Worm (Caenorhabditis elegans) whole organism, L3 larva: ENCODE results near the gene ZK1307.8.

Experiments used
- ZK546.5 ChIP-seq: sonication (generic microtip); optimal IDR thresholded peaks from 2 replicates; lab custom pipeline; 2017; ENCODE audit warnings: missing biosample characterization, missing genetic modification characterization
- ceh-16 ChIP-seq: sonication (generic microtip); optimal IDR thresholded peaks from 2 replicates; lab custom pipeline; 2017; ENCODE audit warnings: missing biosample characterization, missing genetic modification characterization
- egl-5 ChIP-seq: fragments of 150-350 bp; optimal IDR thresholded peaks from 2 replicates; lab custom pipeline; 2017; ENCODE audit warnings: missing biosample characterization, missing genetic modification reagents, missing genetic modification characterization, inconsistent platforms
- elt-3 ChIP-seq, 3 experiments: fragments of 150-350 bp in 1 of 3; sonication (generic microtip) in 2 of 3; optimal IDR thresholded peaks; 2 replicates in 2 of 3; 4 replicates in 1 of 3; lab custom pipeline; 2014 to 2017; ENCODE audit warnings: missing biosample characterization in 3 of 3, missing genetic modification characterization in 3 of 3
- fkh-10 ChIP-seq: sonication (generic microtip); optimal IDR thresholded peaks from 2 replicates; lab custom pipeline; 2017; ENCODE audit warnings: missing biosample characterization, missing genetic modification reagents, missing genetic modification characterization
- fos-1 ChIP-seq: fragments of 150-350 bp; optimal IDR thresholded peaks from 2 replicates; lab custom pipeline; 2014; ENCODE audit warnings: missing biosample characterization, missing genetic modification characterization
- hmg-11 ChIP-seq: sonication (generic microtip); optimal IDR thresholded peaks from 2 replicates; lab custom pipeline; 2016; ENCODE audit warnings: missing genetic modification characterization, missing compliant biosample characterization
- jun-1 ChIP-seq: fragments of 150-350 bp; optimal IDR thresholded peaks from 2 replicates; lab custom pipeline; 2014; ENCODE audit warnings: missing biosample characterization, missing genetic modification reagents, missing genetic modification characterization
- lin-15B ChIP-seq: fragments of 150-350 bp; optimal IDR thresholded peaks from 2 replicates; lab custom pipeline; 2014; ENCODE audit warnings: missing biosample characterization, missing genetic modification characterization
- lsy-12 ChIP-seq: sonication (generic microtip); optimal IDR thresholded peaks from 2 replicates; lab custom pipeline; 2016; ENCODE audit warnings: mild to moderate bottlenecking, missing genetic modification characterization, missing compliant biosample characterization
- mml-1 ChIP-seq: fragments of 150-350 bp; sonication (generic microtip); optimal IDR thresholded peaks from 3 replicates; lab custom pipeline; 2014; ENCODE audit warnings: missing biosample characterization, missing genetic modification characterization
- nfya-1 ChIP-seq: sonication (generic microtip); optimal IDR thresholded peaks from 2 replicates; lab custom pipeline; 2017; ENCODE audit warnings: missing genetic modification characterization, mild to moderate bottlenecking, missing compliant biosample characterization, antibody characterized with exemption, moderate library complexity; ENCODE audit not compliant: insufficient read depth
- nhr-28 ChIP-seq: fragments of 150-350 bp; optimal IDR thresholded peaks from 2 replicates; lab custom pipeline; 2014; ENCODE audit warnings: missing biosample characterization, missing genetic modification characterization
- nhr-67 ChIP-seq: fragments of 150-350 bp; optimal IDR thresholded peaks from 2 replicates; lab custom pipeline; 2014; ENCODE audit warnings: missing biosample characterization, missing genetic modification characterization
- nhr-77 ChIP-seq: fragments of 150-350 bp; optimal IDR thresholded peaks from 2 replicates; lab custom pipeline; 2014; ENCODE audit warnings: missing biosample characterization, missing genetic modification characterization
- pha-4 ChIP-seq: fragments of 150-350 bp; optimal IDR thresholded peaks from 2 replicates; lab custom pipeline; 2014; ENCODE audit warnings: missing biosample characterization, missing genetic modification reagents, missing genetic modification characterization
- skn-1 ChIP-seq: fragments of 150-350 bp; optimal IDR thresholded peaks from 2 replicates; lab custom pipeline; 2014; ENCODE audit warnings: missing biosample characterization, missing genetic modification characterization

ZK1307.8 gene

DNA sequence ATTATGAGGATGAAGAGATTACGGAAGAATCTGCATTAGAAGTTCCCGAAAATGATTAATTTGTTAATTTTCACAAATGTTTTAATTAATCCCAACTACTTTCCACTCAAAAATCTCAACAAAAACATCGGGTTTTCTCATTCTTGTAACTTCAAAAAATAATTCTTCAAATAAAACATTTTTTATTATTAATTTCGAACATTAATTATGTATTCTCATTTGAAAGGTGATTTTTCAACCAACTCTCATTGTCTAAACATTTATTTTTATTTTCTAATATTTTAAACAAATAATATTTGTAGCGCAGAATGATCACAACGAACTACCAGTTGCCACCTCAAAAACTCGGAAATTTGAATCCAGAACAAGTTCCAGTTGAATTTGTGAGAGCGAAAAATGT, 46.9 kb downstream of the ZK1307.8 start, which contains the start of gene ZK1320.7:
Gene ZK1320.7 (plus strand): TSS at position 301 of the 400 bp plus-strand sequence.
- TF ChIP-seq elt-3 (tag; optimal IDR thresholded peaks at IDR 0.05; lab: Kevin White, UChicago) = no peak

DNA sequence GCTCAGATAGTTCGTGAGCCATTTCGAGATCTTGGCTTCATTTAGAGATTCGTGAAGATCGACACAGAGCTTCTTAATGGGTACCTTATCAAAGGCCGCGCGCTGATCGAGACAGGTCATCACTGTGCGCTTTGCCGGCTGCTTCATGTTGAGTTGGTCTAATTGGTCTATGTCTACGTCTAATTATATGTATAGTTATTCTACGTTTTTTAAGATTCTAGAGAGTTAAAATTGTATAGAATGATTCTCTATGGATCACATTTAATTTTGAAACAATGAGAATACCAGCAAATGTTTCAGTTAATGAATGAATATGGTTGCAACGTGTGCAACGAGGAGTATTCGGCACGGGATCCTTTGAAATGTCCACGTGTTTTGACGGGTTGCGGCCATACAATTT, 50.3 kb downstream of the ZK1307.8 start, which contains the start of gene arc-1:
Gene arc-1 (plus strand): TSS at position 301 of the 400 bp plus-strand sequence.
- no peak for TF ChIP-seq lin-15B (tag; lab: Kevin White, UChicago)
- no peak for TF ChIP-seq hmg-11 (tag; lab: Kevin White, UChicago)
- no peak for TF ChIP-seq fkh-10
- TF ChIP-seq skn-1 (tag; lab: Kevin White, UChicago) = no peak
- no peak for TF ChIP-seq jun-1 (tag; lab: Kevin White, UChicago)
- no peak for TF ChIP-seq pha-4 (tag; lab: Kevin White, UChicago)
- TF ChIP-seq ceh-16 (tag; lab: Kevin White, UChicago) = no peak
- TF ChIP-seq nfya-1 = no peak
- TF ChIP-seq fos-1 (tag; lab: Kevin White, UChicago) = no peak
- no peak for TF ChIP-seq egl-5 (tag; lab: Kevin White, UChicago)
- TF ChIP-seq mml-1 (tag; lab: Kevin White, UChicago) = no peak
- TF ChIP-seq lsy-12 (tag; lab: Kevin White, UChicago) = no peak
- no peak for TF ChIP-seq nhr-77 (tag; lab: Kevin White, UChicago)
- no peak for TF ChIP-seq ZK546.5 (tag; lab: Kevin White, UChicago)
- TF ChIP-seq nhr-28 (tag; lab: Kevin White, UChicago) = no peak
- no peak for TF ChIP-seq nhr-67
